Worm (Caenorhabditis elegans) whole organism, young adult: Measurements from ENCODE around the gene mboa-1.

Experiments used
- B0035.1 ChIP-seq: sonication (generic microtip); optimal IDR thresholded peaks from 2 replicates; lab custom pipeline; 2016; ENCODE audit warnings: missing genetic modification characterization, mild to moderate bottlenecking, missing compliant biosample characterization, missing genotype, missing genetic modification reagents
- F10E7.11 ChIP-seq: sonication (generic microtip); optimal IDR thresholded peaks from 2 replicates; lab custom pipeline; 2017; ENCODE audit warnings: mild to moderate bottlenecking, missing genetic modification characterization, moderate library complexity, missing compliant biosample characterization
- F49E8.2 ChIP-seq: sonication (generic microtip); optimal IDR thresholded peaks from 3 replicates; lab custom pipeline; 2017; ENCODE audit warnings: missing genetic modification characterization, mild to moderate bottlenecking, missing compliant biosample characterization, antibody characterized with exemption, moderate library complexity; ENCODE audit not compliant: insufficient read depth
- F52B5.7 ChIP-seq: sonication (generic microtip); optimal IDR thresholded peaks from 2 replicates; lab custom pipeline; 2016; ENCODE audit warnings: mild to moderate bottlenecking, missing genetic modification characterization, missing compliant biosample characterization
- F55B11.4 ChIP-seq: sonication (generic microtip); optimal IDR thresholded peaks from 2 replicates; lab custom pipeline; 2016; ENCODE audit warnings: missing compliant biosample characterization, missing genetic modification characterization, borderline replicate concordance; ENCODE audit not compliant: insufficient read depth
- F57C9.4 ChIP-seq: sonication (generic microtip); optimal IDR thresholded peaks from 2 replicates; lab custom pipeline; 2017; ENCODE audit warnings: mild to moderate bottlenecking, missing genetic modification characterization, missing compliant biosample characterization
- K11D2.4 ChIP-seq: fragments of 200-800 bp; sonication (Bioruptor generic); IDR thresholded peaks from 2 replicates; pipeline ENCODE4 v1.3.6; 2022; ENCODE audit warnings: missing genetic modification reagents, missing genetic modification characterization, missing compliant biosample characterization
- K12H6.12 ChIP-seq: fragments of 200-800 bp; sonication (Bioruptor generic); optimal IDR thresholded peaks from 2 replicates; lab custom pipeline; 2018; ENCODE audit warnings: mild to moderate bottlenecking, missing genetic modification characterization, missing compliant biosample characterization
- T26A5.8 ChIP-seq: sonication (generic microtip); optimal IDR thresholded peaks from 2 replicates; lab custom pipeline; 2016; ENCODE audit warnings: missing genetic modification characterization, missing compliant biosample characterization
- Y53F4B.3 ChIP-seq: fragments of 200-800 bp; sonication (Bioruptor generic); IDR thresholded peaks from 2 replicates; pipeline ENCODE4 v1.3.6; 2022; ENCODE audit warnings: missing genetic modification reagents, missing genetic modification characterization, missing compliant biosample characterization
- Y53G8AR.9 ChIP-seq: fragments of 200-800 bp; sonication (Bioruptor generic); conservative IDR thresholded peaks from 2 replicates; pipeline ENCODE4 v1.3.6; 2022; ENCODE audit warnings: missing genetic modification reagents, missing genetic modification characterization, missing compliant biosample characterization
- ZK185.1 ChIP-seq: sonication (generic microtip); optimal IDR thresholded peaks from 2 replicates; lab custom pipeline; 2016; ENCODE audit warnings: mild to moderate bottlenecking, missing genetic modification characterization, missing compliant biosample characterization; ENCODE audit not compliant: poor library complexity, severe bottlenecking
- akir-1 ChIP-seq: fragments of 200-800 bp; sonication (Bioruptor generic); optimal IDR thresholded peaks from 2 replicates; lab custom pipeline; 2018; ENCODE audit warnings: mild to moderate bottlenecking, missing genetic modification characterization, moderate library complexity, missing compliant biosample characterization
- aptf-3 ChIP-seq: fragments of 200-800 bp; sonication (Bioruptor generic); IDR thresholded peaks from 2 replicates; pipeline ENCODE4 v1.3.6; 2022; ENCODE audit warnings: missing genetic modification characterization, missing compliant biosample characterization
- atf-7 ChIP-seq: sonication (generic microtip); optimal IDR thresholded peaks from 2 replicates; lab custom pipeline; 2017; ENCODE audit warnings: mild to moderate bottlenecking, missing genetic modification characterization, missing compliant biosample characterization
- athp-1 ChIP-seq: sonication (generic microtip); optimal IDR thresholded peaks from 2 replicates; lab custom pipeline; 2017; ENCODE audit warnings: mild to moderate bottlenecking, missing genetic modification characterization, missing compliant biosample characterization
- bed-1 ChIP-seq: fragments of 200-800 bp; sonication (Bioruptor generic); IDR thresholded peaks from 2 replicates; pipeline ENCODE4 v1.3.6; 2022; ENCODE audit warnings: missing genetic modification reagents, missing genetic modification characterization, missing compliant biosample characterization
- bed-2 ChIP-seq: fragments of 200-800 bp; sonication (Bioruptor generic); IDR thresholded peaks from 2 replicates; pipeline ENCODE4 v1.3.6; 2022; ENCODE audit warnings: missing genetic modification reagents, missing genetic modification characterization, missing compliant biosample characterization
- cebp-1 ChIP-seq, 2 experiments: fragments of 200-800 bp in 1 of 2; sonication (Bioruptor generic) in 1 of 2; sonication (generic microtip) in 1 of 2; IDR thresholded peaks in 1 of 2; optimal IDR thresholded peaks in 1 of 2; 2 replicates each; pipeline versions ENCODE4 v1.3.6 to Lab custom; 2017 to 2022; ENCODE audit warnings: missing compliant biosample characterization in 2 of 2, missing genetic modification characterization in 2 of 2, mild to moderate bottlenecking in 1 of 2, missing genetic modification reagents in 1 of 2, moderate library complexity in 1 of 2
- ceh-27 ChIP-seq: fragments of 200-800 bp; sonication (Bioruptor generic); optimal IDR thresholded peaks from 2 replicates; lab custom pipeline; 2018; ENCODE audit warnings: mild to moderate bottlenecking, missing genetic modification characterization, moderate library complexity, missing compliant biosample characterization
- ceh-58 ChIP-seq: fragments of 200-800 bp; sonication (Bioruptor generic); IDR thresholded peaks from 2 replicates; pipeline ENCODE4 v1.3.6; 2022; ENCODE audit warnings: missing genetic modification characterization, missing compliant biosample characterization
- ceh-79 ChIP-seq: sonication (generic microtip); optimal IDR thresholded peaks from 2 replicates; lab custom pipeline; 2017; ENCODE audit warnings: mild to moderate bottlenecking, missing genetic modification characterization, missing compliant biosample characterization
- chd-7 ChIP-seq: sonication (generic microtip); optimal IDR thresholded peaks from 2 replicates; lab custom pipeline; 2016; ENCODE audit warnings: mild to moderate bottlenecking, missing genetic modification characterization, moderate library complexity, missing compliant biosample characterization
- dpl-1 ChIP-seq: fragments of 150-350 bp; optimal IDR thresholded peaks from 2 replicates; lab custom pipeline; 2014; ENCODE audit warnings: missing biosample characterization, missing genetic modification reagents, missing genetic modification characterization
- efl-1 ChIP-seq: fragments of 150-350 bp; optimal IDR thresholded peaks from 2 replicates; lab custom pipeline; 2014; ENCODE audit warnings: missing biosample characterization, missing genetic modification reagents, missing genetic modification characterization
- gei-17 ChIP-seq: fragments of 200-800 bp; sonication (Bioruptor generic); optimal IDR thresholded peaks from 2 replicates; lab custom pipeline; 2018; ENCODE audit warnings: mild to moderate bottlenecking, missing genetic modification characterization, missing compliant biosample characterization
- hsf-1 ChIP-seq: fragments of 200-800 bp; sonication (Bioruptor generic); IDR thresholded peaks from 2 replicates; pipeline ENCODE4 v1.3.6; 2022; ENCODE audit warnings: missing genetic modification reagents, missing genetic modification characterization, missing compliant biosample characterization
- let-607 ChIP-seq, 2 experiments: fragments of 200-800 bp in 1 of 2; sonication (Bioruptor generic) in 1 of 2; sonication (generic microtip) in 1 of 2; optimal IDR thresholded peaks; 2 replicates each; lab custom pipeline; 2016 to 2018; ENCODE audit warnings: mild to moderate bottlenecking in 2 of 2, missing compliant biosample characterization in 2 of 2, missing genetic modification characterization in 2 of 2, moderate library complexity in 2 of 2, missing genotype in 1 of 2
- lin-26 ChIP-seq: fragments of 200-800 bp; sonication (Bioruptor generic); IDR thresholded peaks from 2 replicates; pipeline ENCODE4 v1.3.6; 2022; ENCODE audit warnings: missing genetic modification reagents, missing genetic modification characterization, missing compliant biosample characterization
- lir-1 ChIP-seq: fragments of 200-800 bp; sonication (Bioruptor generic); conservative IDR thresholded peaks from 2 replicates; pipeline ENCODE4 v1.3.6; 2022; ENCODE audit warnings: missing genetic modification reagents, missing genetic modification characterization, missing compliant biosample characterization
- lsy-27 ChIP-seq: sonication (generic microtip); optimal IDR thresholded peaks from 2 replicates; lab custom pipeline; 2017; ENCODE audit warnings: missing genetic modification characterization, mild to moderate bottlenecking, missing compliant biosample characterization, antibody characterized with exemption, missing genotype, borderline replicate concordance; ENCODE audit not compliant: insufficient read depth
- madf-3 ChIP-seq: fragments of 200-800 bp; sonication (Bioruptor generic); IDR thresholded peaks from 2 replicates; pipeline ENCODE4 v1.3.6; 2022; ENCODE audit warnings: missing genetic modification reagents, missing genetic modification characterization, missing compliant biosample characterization
- mxl-1 ChIP-seq: sonication (generic microtip); optimal IDR thresholded peaks from 2 replicates; lab custom pipeline; 2016; ENCODE audit warnings: missing genetic modification characterization, missing compliant biosample characterization
- nfya-1 ChIP-seq: sonication (generic microtip); optimal IDR thresholded peaks from 2 replicates; lab custom pipeline; 2017; ENCODE audit warnings: antibody characterized with exemption, missing compliant biosample characterization, missing genetic modification characterization, borderline replicate concordance; ENCODE audit not compliant: insufficient read depth
- nfyb-1 ChIP-seq: fragments of 200-800 bp; sonication (Bioruptor generic); IDR thresholded peaks from 2 replicates; pipeline ENCODE4 v1.3.6; 2022; ENCODE audit warnings: missing genetic modification reagents, missing genetic modification characterization, missing compliant biosample characterization
- nhr-27 ChIP-seq: fragments of 200-800 bp; sonication (Bioruptor generic); optimal IDR thresholded peaks from 2 replicates; lab custom pipeline; 2018; ENCODE audit warnings: mild to moderate bottlenecking, missing genetic modification characterization, moderate library complexity, missing compliant biosample characterization
- nhr-80 ChIP-seq: sonication (generic microtip); optimal IDR thresholded peaks from 2 replicates; lab custom pipeline; 2016; ENCODE audit warnings: missing genetic modification characterization, missing compliant biosample characterization
- rec-8 ChIP-seq, 2 experiments: sonication (generic microtip); optimal IDR thresholded peaks; 2 replicates each; lab custom pipeline; 2016; ENCODE audit warnings: mild to moderate bottlenecking in 2 of 2, missing genetic modification characterization in 2 of 2, missing genetic modification reagents in 2 of 2, missing genotype in 2 of 2, missing biosample characterization in 1 of 2, missing compliant biosample characterization in 1 of 2, moderate library complexity in 1 of 2
- sdz-38 ChIP-seq: sonication (generic microtip); optimal IDR thresholded peaks from 2 replicates; lab custom pipeline; 2016; ENCODE audit warnings: missing genotype, missing genetic modification characterization, missing compliant biosample characterization
- snpc-3.4 ChIP-seq: sonication (generic microtip); optimal IDR thresholded peaks from 2 replicates; lab custom pipeline; 2017; ENCODE audit warnings: missing genetic modification characterization, mild to moderate bottlenecking, missing compliant biosample characterization, antibody characterized with exemption, moderate library complexity, missing genotype, missing genetic modification reagents
- tbx-9 ChIP-seq: sonication (generic microtip); optimal IDR thresholded peaks from 2 replicates; lab custom pipeline; 2016; ENCODE audit warnings: borderline replicate concordance, missing genetic modification characterization, inconsistent platforms, missing compliant biosample characterization
- tlf-1 ChIP-seq: fragments of 200-800 bp; sonication (Bioruptor generic); optimal IDR thresholded peaks from 2 replicates; lab custom pipeline; 2018; ENCODE audit warnings: mild to moderate bottlenecking, missing genetic modification characterization, missing compliant biosample characterization
- unc-130 ChIP-seq: sonication (generic microtip); optimal IDR thresholded peaks from 2 replicates; lab custom pipeline; 2016; ENCODE audit warnings: missing genetic modification reagents, missing genetic modification characterization, missing compliant biosample characterization
- unc-62 ChIP-seq: fragments of 150-350 bp; optimal IDR thresholded peaks from 2 replicates; lab custom pipeline; 2014; ENCODE audit warnings: missing biosample characterization, missing genetic modification reagents, missing genetic modification characterization
- ztf-18 ChIP-seq: sonication (generic microtip); optimal IDR thresholded peaks from 2 replicates; lab custom pipeline; 2016; ENCODE audit warnings: missing genotype, mild to moderate bottlenecking, missing genetic modification characterization, missing compliant biosample characterization
- ztf-26 ChIP-seq: sonication (generic microtip); optimal IDR thresholded peaks from 2 replicates; lab custom pipeline; 2017; ENCODE audit warnings: missing genetic modification characterization, missing compliant biosample characterization
- ztf-3 ChIP-seq: fragments of 200-800 bp; sonication (Bioruptor generic); optimal IDR thresholded peaks from 2 replicates; lab custom pipeline; 2018; ENCODE audit warnings: mild to moderate bottlenecking, missing genetic modification characterization, missing compliant biosample characterization

Gene mboa-1

ce11 chrX:16056404-16056803 is 25.8 kb downstream of the mboa-1 start (continued):
- TF ChIP-seq rec-8 (tag; optimal IDR thresholded peaks at IDR 0.05; lab: Kevin White, UChicago) (peak; percentile 46 to 56), athp-1 (tag; lab: Kevin White, UChicago) (peak; percentile 56), ztf-3 (GFP tag; lab: Kevin White, UChicago) (peak; percentile 90), lir-1 (GFP tag; lab: Robert Waterston, UW) (peak; percentile 89), ceh-58 (GFP tag; lab: Robert Waterston, UW) (0 out of 2 replicates have a peak, but pooled peaks have one; percentile 39), snpc-3.4 (peak; percentile 21), ceh-27 (GFP tag; lab: Kevin White, UChicago) (peak; percentile 95), bed-1 (GFP tag; lab: Robert Waterston, UW) (0 out of 2 replicates have a peak, but pooled peaks have one; percentile 66), F57C9.4 (tag; lab: Kevin White, UChicago) (peak; percentile 39), T26A5.8 (no peak), B0035.1 (tag; lab: Kevin White, UChicago) (peak; percentile 94), bed-2 (GFP tag; lab: Robert Waterston, UW) (peak; percentile 81; the same call in 1 of the 2 replicates), atf-7 (tag; lab: Kevin White, UChicago) (peak; percentile 97), tbx-9 (no peak), gei-17 (peak; percentile 97), nhr-80 (tag; lab: Kevin White, UChicago) (peak; percentile 89), F10E7.11 (peak; percentile 96), let-607 (tag; optimal IDR thresholded peaks at IDR 0.05; lab: Kevin White, UChicago) (peak; percentile 59 to 93), nfyb-1 (GFP tag; lab: Robert Waterston, UW) (peak; percentile 98), tlf-1 (GFP tag; lab: Kevin White, UChicago) (peak; percentile 97), ztf-18 (tag; lab: Kevin White, UChicago) (peak; percentile 68), akir-1 (GFP tag; lab: Kevin White, UChicago) (no peak), mxl-1 (tag; lab: Kevin White, UChicago) (peak; percentile 22), aptf-3 (GFP tag; lab: Robert Waterston, UW) (no peak), lin-26 (GFP tag; lab: Robert Waterston, UW) (no peak; the same call in 1 of the 2 replicates), F55B11.4 (tag; lab: Kevin White, UChicago) (no peak), nfya-1 (tag; lab: Kevin White, UChicago) (no peak), Y53G8AR.9 (GFP tag; lab: Robert Waterston, UW) (peak; percentile 97), ZK185.1 (peak; percentile 98), K12H6.12 (tag; lab: Kevin White, UChicago) (peak; percentile 94), efl-1 (no peak), sdz-38 (no peak), madf-3 (GFP tag; lab: Robert Waterston, UW) (peak; percentile 74; the same call in 1 of the 2 replicates), cebp-1 (GFP tag; IDR thresholded peaks at IDR 0.05; lab: Robert Waterston, UW) (peak; percentile 53), cebp-1 (tag; optimal IDR thresholded peaks at IDR 0.05; lab: Kevin White, UChicago) (peak; percentile 97), K11D2.4 (GFP tag; lab: Robert Waterston, UW) (peak; percentile 99), Y53F4B.3 (no peak), dpl-1 (GFP tag; lab: Kevin White, UChicago) (no peak), unc-130 (peak; percentile 11), chd-7 (tag; lab: Kevin White, UChicago) (peak; percentile 92), lsy-27 (tag; lab: Kevin White, UChicago) (peak; percentile 0), F49E8.2 (tag; lab: Kevin White, UChicago) (no peak), nhr-27 (tag; lab: Kevin White, UChicago) (peak; percentile 77), F52B5.7 (tag; lab: Kevin White, UChicago) (peak; percentile 91), ztf-26 (tag; lab: Kevin White, UChicago) (peak; percentile 99), hsf-1 (0 out of 2 replicates have a peak, but pooled peaks have one; percentile 31), ceh-79 (peak; percentile 77), unc-62 (GFP tag; lab: Kevin White, UChicago) (no peak)
